Worm (Caenorhabditis elegans) whole organism, L2 larva: Measurements from ENCODE around the gene ZK1248.17.

Experiments
- lin-13 ChIP-seq: fragments of 150-350 bp; optimal IDR thresholded peaks from 2 replicates; lab custom pipeline; 2014; ENCODE audit warnings: missing biosample characterization, missing genetic modification reagents, missing genetic modification characterization
- nhr-12 ChIP-seq: fragments of 150-350 bp; optimal IDR thresholded peaks from 2 replicates; lab custom pipeline; 2014; ENCODE audit warnings: missing biosample characterization, missing genetic modification characterization

- TF ChIP-seq nhr-12 (no peak), lin-13 (no peak)
Measured at ce11 chrII:5797348-5797977, 47.9 kb downstream of the ZK1248.17 start, which contains the start of the genes msp-63 and msp-142.
